Fruit fly (Drosophila melanogaster): ENCODE data around the gene CG7049.

Gene CG7049

DNA sequence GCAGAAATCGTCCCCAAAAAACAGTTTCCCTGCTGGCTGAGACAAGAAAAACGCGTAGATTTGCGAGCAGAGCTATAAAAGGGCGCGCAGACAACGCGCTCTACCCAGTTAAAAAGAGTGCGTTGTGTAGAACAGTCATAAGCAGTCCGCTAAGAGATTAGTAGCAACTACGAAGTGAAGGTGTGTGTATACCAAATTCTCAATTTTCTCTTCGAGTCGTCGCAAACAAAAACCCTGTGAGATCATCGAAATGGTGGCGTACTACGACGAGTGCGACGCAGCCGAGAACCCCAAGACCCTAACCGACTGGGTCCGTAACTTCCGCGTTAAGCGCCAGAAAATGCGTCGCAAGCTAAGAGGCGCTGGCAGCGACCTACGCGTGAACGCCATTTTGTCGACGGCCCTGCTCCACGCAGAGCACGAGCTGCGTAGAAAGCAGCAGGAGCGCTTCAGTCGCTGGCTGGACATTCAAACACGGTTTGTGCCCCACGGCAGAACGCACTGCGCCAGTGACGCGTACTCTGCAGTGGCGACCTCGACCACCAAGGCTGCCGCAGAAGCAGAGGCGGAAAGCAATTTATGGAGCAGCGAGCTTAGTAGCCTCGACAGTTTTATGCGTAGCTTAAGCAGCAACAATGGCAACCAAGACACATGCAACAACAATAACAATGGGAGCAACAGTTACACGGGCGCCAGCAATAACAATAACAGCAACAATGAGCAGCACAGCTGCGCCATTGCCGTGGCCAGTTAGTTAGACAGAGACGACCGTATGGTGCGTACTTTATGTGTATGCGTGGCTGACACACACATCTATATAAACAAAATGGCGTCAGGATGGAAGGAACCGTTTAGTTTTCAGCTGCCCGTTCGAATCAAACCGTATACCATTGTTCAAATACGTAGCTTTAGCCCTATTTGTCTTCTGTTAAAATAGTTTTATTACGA, 48.2 kb upstream of the CG7049 start (continued):
- TF ChIP-seq spab (GFP tag; optimal IDR thresholded peaks at IDR 0.05): no peak
- TF ChIP-seq net (GFP tag; optimal IDR thresholded peaks at IDR 0.05): no peak
- TF ChIP-seq fkh (GFP tag; optimal IDR thresholded peaks at IDR 0.05): peak; percentile 4
- TF ChIP-seq Hr4 (GFP tag; optimal IDR thresholded peaks at IDR 0.05): no peak
- TF ChIP-seq CG6163 (GFP tag; IDR thresholded peaks at IDR 0.05): peak; percentile 39; the same call in 1 of the 3 replicates
- no peak for TF ChIP-seq CG11762 (GFP tag; optimal IDR thresholded peaks at IDR 0.05; ENCODE audit: insufficient read depth)
- TF ChIP-seq dsx (GFP tag; optimal IDR thresholded peaks at IDR 0.05; ENCODE audit: poor library complexity, severe bottlenecking): peak; percentile 63
- TF ChIP-seq Eip78C (GFP tag): peak; percentile 59
- no peak for TF ChIP-seq CG34406 (GFP tag; optimal IDR thresholded peaks at IDR 0.05)
- TF ChIP-seq eg (GFP tag; IDR thresholded peaks at IDR 0.05): peak; percentile 42; the same call in 2 of the 3 replicates
- TF ChIP-seq CG4318 (GFP tag; optimal IDR thresholded peaks at IDR 0.05): no peak
- TF ChIP-seq Ets96B (tag; optimal IDR thresholded peaks at IDR 0.05): no peak
- TF ChIP-seq Ets21C (GFP tag; optimal IDR thresholded peaks at IDR 0.05): no peak
- TF ChIP-seq CG1621 (tag; optimal IDR thresholded peaks at IDR 0.05): peak; percentile 62
- TF ChIP-seq CG6808 (GFP tag; optimal IDR thresholded peaks at IDR 0.05): peak; percentile 2
- TF ChIP-seq fd85E (GFP tag; optimal IDR thresholded peaks at IDR 0.05): no peak
- no peak for TF ChIP-seq Eip93F (GFP tag; optimal IDR thresholded peaks at IDR 0.05)
- no peak for TF ChIP-seq lz (GFP tag; optimal IDR thresholded peaks at IDR 0.05)
- no peak for TF ChIP-seq cyc (GFP tag; optimal IDR thresholded peaks at IDR 0.05)
- TF ChIP-seq acj6 (GFP tag; optimal IDR thresholded peaks at IDR 0.05): no peak
- no peak for TF ChIP-seq CG31627 (GFP tag; optimal IDR thresholded peaks at IDR 0.05)
- no peak for TF ChIP-seq CG32006 (GFP tag; optimal IDR thresholded peaks at IDR 0.05)
- no peak for TF ChIP-seq Lpt (GFP tag; optimal IDR thresholded peaks at IDR 0.05)
- no peak for TF ChIP-seq OdsH (GFP tag; optimal IDR thresholded peaks at IDR 0.05)
- no peak for TF ChIP-seq CG6792 (GFP tag; optimal IDR thresholded peaks at IDR 0.05)
- TF ChIP-seq Eip75B (GFP tag; optimal IDR thresholded peaks at IDR 0.05): no peak
- TF ChIP-seq CG7368 (GFP tag; optimal IDR thresholded peaks at IDR 0.05): peak; percentile 26
- no peak for TF ChIP-seq CG10631 (GFP tag; optimal IDR thresholded peaks at IDR 0.05)
- TF ChIP-seq Sox14 (GFP tag; optimal IDR thresholded peaks at IDR 0.05): peak; percentile 71
- TF ChIP-seq CG11294 (GFP tag; IDR thresholded peaks at IDR 0.05): no peak

DNA sequence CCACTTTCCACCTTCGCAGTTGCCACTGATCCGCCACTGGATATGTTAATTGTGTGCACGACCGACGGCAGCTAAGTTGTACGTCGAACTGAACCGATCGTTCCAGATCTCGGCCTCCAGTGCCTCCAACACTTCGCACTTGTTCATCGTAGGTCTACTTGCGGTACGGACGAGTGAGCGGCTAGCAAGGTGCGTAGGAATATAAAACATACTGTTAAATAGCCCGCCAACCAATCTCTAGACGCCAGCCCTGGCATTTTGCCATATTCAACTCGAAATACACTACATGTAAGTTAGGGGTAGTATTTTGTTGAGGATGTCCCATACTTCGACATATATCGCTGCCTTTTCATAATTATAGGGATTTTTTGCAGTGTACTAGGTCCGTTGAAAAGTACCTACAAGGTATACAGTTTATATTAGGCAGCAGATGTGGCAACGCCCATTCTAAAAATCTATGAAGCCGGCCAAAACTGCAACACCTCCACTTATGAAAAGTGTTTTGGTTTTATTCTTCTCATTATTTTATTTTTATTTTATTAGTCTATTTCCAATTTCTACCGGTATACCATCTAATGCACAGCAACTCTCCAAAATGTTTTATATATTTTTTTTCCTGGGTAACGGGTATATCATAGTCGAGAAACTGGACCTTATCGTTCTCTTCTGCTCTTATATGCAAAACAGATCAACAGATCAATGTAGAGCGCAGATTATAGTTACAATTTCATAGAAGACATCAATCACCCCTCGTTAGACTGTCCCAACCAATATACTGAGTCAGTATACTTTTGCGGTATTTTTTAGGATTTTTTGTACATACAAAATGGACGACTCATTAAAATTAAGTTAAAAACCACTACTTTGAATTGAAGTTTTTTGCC, 47.2 kb upstream of the CG7049 start, which contains the start of the genes pyx and CG33229:
pyx (minus strand) TSS at position 51 of the 884 bp plus-strand sequence.
CG33229 (plus strand) TSS at position 834 of the 884 bp plus-strand sequence.
- peak; percentile 75 for TF ChIP-seq CG34406 (GFP tag; optimal IDR thresholded peaks at IDR 0.05)
- TF ChIP-seq Ets21C (GFP tag; optimal IDR thresholded peaks at IDR 0.05): peak; percentile 86
- TF ChIP-seq CG8632 (GFP tag; optimal IDR thresholded peaks at IDR 0.05): peak; percentile 67
- peak; percentile 74 for TF ChIP-seq CG6276 (GFP tag; optimal IDR thresholded peaks at IDR 0.05)
- peak; percentile 79 for TF ChIP-seq Eip75B (GFP tag; optimal IDR thresholded peaks at IDR 0.05)
- TF ChIP-seq CG8119 (GFP tag; IDR thresholded peaks at IDR 0.05): peak; percentile 74
- TF ChIP-seq ss (GFP tag; optimal IDR thresholded peaks at IDR 0.05): peak; percentile 12 to 44
- peak; percentile 79 for TF ChIP-seq Eip93F (GFP tag; optimal IDR thresholded peaks at IDR 0.05)
- peak; percentile 81 for TF ChIP-seq CG11902 (GFP tag; optimal IDR thresholded peaks at IDR 0.05)
- peak; percentile 71 for TF ChIP-seq CG6808 (GFP tag; optimal IDR thresholded peaks at IDR 0.05)
- peak; percentile 65; the same call in 1 of the 2 replicates for TF ChIP-seq CG11294 (GFP tag; IDR thresholded peaks at IDR 0.05)
- TF ChIP-seq CG10669 (GFP tag; optimal IDR thresholded peaks at IDR 0.05): peak; percentile 72
- peak; percentile 78 for TF ChIP-seq Smox (GFP tag; optimal IDR thresholded peaks at IDR 0.05)
- TF ChIP-seq vri (GFP tag; optimal IDR thresholded peaks at IDR 0.05): no peak
- TF ChIP-seq fkh (GFP tag; optimal IDR thresholded peaks at IDR 0.05): no peak
- peak; percentile 79 for TF ChIP-seq Sox14 (GFP tag; optimal IDR thresholded peaks at IDR 0.05)
- peak; percentile 91 for TF ChIP-seq Eip78C (GFP tag)
- peak; percentile 78 for TF ChIP-seq achi (GFP tag; optimal IDR thresholded peaks at IDR 0.05)
- TF ChIP-seq CG1621 (tag; optimal IDR thresholded peaks at IDR 0.05): peak; percentile 42
- TF ChIP-seq CG11762 (GFP tag; optimal IDR thresholded peaks at IDR 0.05; ENCODE audit: insufficient read depth): peak; percentile 40
- TF ChIP-seq OdsH (GFP tag; optimal IDR thresholded peaks at IDR 0.05): peak; percentile 87
- peak; percentile 86 for TF ChIP-seq pdm3 (GFP tag; optimal IDR thresholded peaks at IDR 0.05)
- peak; percentile 88 for TF ChIP-seq lz (GFP tag; optimal IDR thresholded peaks at IDR 0.05)
- TF ChIP-seq CG6792 (GFP tag; optimal IDR thresholded peaks at IDR 0.05): peak; percentile 74
- TF ChIP-seq dac (GFP tag; optimal IDR thresholded peaks at IDR 0.05): peak; percentile 80
- no peak for TF ChIP-seq CG9139 (GFP tag; optimal IDR thresholded peaks at IDR 0.05)
- TF ChIP-seq dsx (GFP tag; optimal IDR thresholded peaks at IDR 0.05; ENCODE audit: poor library complexity, severe bottlenecking): peak; percentile 67
- TF ChIP-seq Sox15 (GFP tag; optimal IDR thresholded peaks at IDR 0.05): peak; percentile 83
- peak; percentile 57 for TF ChIP-seq CG8319 (GFP tag; optimal IDR thresholded peaks at IDR 0.05)

All from whole organism, prepupa.